Fruit fly (Drosophila melanogaster) whole organism, embryonic: ENCODE measurements around the gene CG42728.

Experiments used
- Blimp-1 ChIP-seq: fragments of 200-800 bp; sonication (Bioruptor generic); optimal IDR thresholded peaks from 3 replicates; lab custom pipeline; 2018; ENCODE audit warnings: missing biosample characterization, missing genetic modification characterization, mild to moderate bottlenecking, moderate library complexity, missing genetic modification reagents
- CG10462 ChIP-seq: fragments of 200-800 bp; sonication (Bioruptor generic); optimal IDR thresholded peaks from 2 replicates; lab custom pipeline; 2016; ENCODE audit warnings: missing biosample characterization, missing genetic modification characterization
- CG12155 ChIP-seq: fragments of 200-800 bp; sonication (Bioruptor generic); optimal IDR thresholded peaks from 3 replicates; lab custom pipeline; 2016; ENCODE audit warnings: missing biosample characterization, missing genetic modification characterization
- CG12299 ChIP-seq: fragments of 200-800 bp; sonication (Bioruptor generic); optimal IDR thresholded peaks from 2 replicates; lab custom pipeline; 2018; ENCODE audit warnings: missing biosample characterization, mild to moderate bottlenecking, missing genetic modification characterization
- CG13624 ChIP-seq: fragments of 200-800 bp; sonication (Bioruptor generic); optimal IDR thresholded peaks from 2 replicates; lab custom pipeline; 2016; ENCODE audit warnings: missing biosample characterization, missing genetic modification characterization
- CG2116 ChIP-seq: fragments of 200-800 bp; sonication (Bioruptor generic); optimal IDR thresholded peaks from 3 replicates; lab custom pipeline; 2018; ENCODE audit warnings: missing biosample characterization, mild to moderate bottlenecking, missing genetic modification characterization
- CG2202 ChIP-seq: fragments of 200-800 bp; sonication (Bioruptor generic); optimal IDR thresholded peaks from 2 replicates; lab custom pipeline; 2018; ENCODE audit warnings: missing biosample characterization, mild to moderate bottlenecking, missing genetic modification characterization
- CG32532 ChIP-seq: fragments of 200-800 bp; sonication (Bioruptor generic); IDR thresholded peaks from 2 replicates; pipeline ENCODE4 v1.3.6; 2022; ENCODE audit warnings: missing biosample characterization, missing genetic modification characterization
- CG4424 ChIP-seq: fragments of 200-800 bp; sonication (Bioruptor generic); optimal IDR thresholded peaks from 3 replicates; lab custom pipeline; 2016; ENCODE audit warnings: missing biosample characterization, missing genetic modification characterization
- CG6175 ChIP-seq: fragments of 200-800 bp; sonication (Bioruptor generic); IDR thresholded peaks from 3 replicates; pipeline ENCODE4 v1.3.6; 2022; ENCODE audit warnings: missing biosample characterization, missing genetic modification characterization
- CG6254 ChIP-seq: fragments of 200-800 bp; sonication (Bioruptor generic); optimal IDR thresholded peaks from 3 replicates; lab custom pipeline; 2017; ENCODE audit warnings: mild to moderate bottlenecking, missing biosample characterization, missing genetic modification reagents, missing genetic modification characterization
- CG6272 ChIP-seq: fragments of 200-800 bp; sonication (Bioruptor generic); IDR thresholded peaks from 2 replicates; pipeline ENCODE4 v1.3.6; 2022; ENCODE audit warnings: missing biosample characterization, missing genetic modification characterization
- CG6813 ChIP-seq: fragments of 200-800 bp; sonication (Bioruptor generic); optimal IDR thresholded peaks from 2 replicates; lab custom pipeline; 2017; ENCODE audit warnings: missing biosample characterization, missing genetic modification characterization, mild to moderate bottlenecking, moderate library complexity, missing genetic modification reagents
- CG7357 ChIP-seq: fragments of 200-800 bp; sonication (Bioruptor generic); IDR thresholded peaks from 3 replicates; pipeline ENCODE4 v1.3.6; 2022; ENCODE audit warnings: missing biosample characterization, missing genetic modification characterization
- CG7786 ChIP-seq: fragments of 200-800 bp; sonication (Bioruptor generic); optimal IDR thresholded peaks from 2 replicates; lab custom pipeline; 2016; ENCODE audit warnings: missing biosample characterization, missing genetic modification characterization
- CG8359 ChIP-seq: fragments of 200-800 bp; sonication (Bioruptor generic); optimal IDR thresholded peaks from 2 replicates; lab custom pipeline; 2017; ENCODE audit warnings: missing biosample characterization, mild to moderate bottlenecking, missing genetic modification characterization, borderline replicate concordance
- CG8765 ChIP-seq: fragments of 200-800 bp; sonication (Bioruptor generic); IDR thresholded peaks from 2 replicates; pipeline ENCODE4 v1.3.6; 2022; ENCODE audit warnings: missing biosample characterization, missing genetic modification characterization
- Dfd ChIP-seq, 2 experiments: fragments of >200 bp; optimal IDR thresholded peaks; 2 replicates each; lab custom pipeline; 2017; ENCODE audit warnings: missing biosample characterization in 2 of 2, missing genetic modification characterization in 2 of 2
- Dll ChIP-seq: fragments of 200-800 bp; sonication (Bioruptor generic); IDR thresholded peaks from 4 replicates; pipeline ENCODE4 v1.3.6; 2022; ENCODE audit warnings: missing biosample characterization, missing genetic modification characterization; ENCODE audit not compliant: partially characterized antibody
- Doc3 ChIP-seq: fragments of 200-800 bp; sonication (Bioruptor generic); IDR thresholded peaks from 3 replicates; pipeline ENCODE4 v1.3.6; 2022; ENCODE audit warnings: missing biosample characterization, missing genetic modification characterization; ENCODE audit not compliant: partially characterized antibody
- E2f1 ChIP-seq: fragments of 200-800 bp; sonication (Bioruptor generic); IDR thresholded peaks from 2 replicates; pipeline ENCODE4 v1.3.6; 2022; ENCODE audit warnings: missing biosample characterization, missing genetic modification characterization
- Elba2 ChIP-seq: fragments of 200-800 bp; sonication (Bioruptor generic); optimal IDR thresholded peaks from 3 replicates; lab custom pipeline; 2016; ENCODE audit warnings: missing biosample characterization, missing genetic modification characterization
- Meics ChIP-seq: fragments of 200-800 bp; sonication (Bioruptor generic); optimal IDR thresholded peaks from 2 replicates; lab custom pipeline; 2017; ENCODE audit warnings: missing biosample characterization, mild to moderate bottlenecking, missing genetic modification characterization
- Mrtf ChIP-seq: fragments of 200-800 bp; sonication (Bioruptor generic); IDR thresholded peaks from 3 replicates; pipeline ENCODE4 v1.3.6; 2022; ENCODE audit warnings: missing biosample characterization, missing genetic modification characterization
- NC2β ChIP-seq: fragments of 200-800 bp; sonication (Bioruptor generic); optimal IDR thresholded peaks from 2 replicates; lab custom pipeline; 2016; ENCODE audit warnings: missing biosample characterization, missing genetic modification characterization
- Rfx ChIP-seq: fragments of 200-800 bp; sonication (Bioruptor generic); IDR thresholded peaks from 2 replicates; pipeline ENCODE4 v1.3.6; 2022; ENCODE audit warnings: missing biosample characterization, missing genetic modification characterization
- Sox100B ChIP-seq: fragments of 200-800 bp; sonication (Bioruptor generic); optimal IDR thresholded peaks from 3 replicates; lab custom pipeline; 2018; ENCODE audit warnings: missing biosample characterization, mild to moderate bottlenecking, missing genetic modification characterization
- Sry-β ChIP-seq: fragments of 200-800 bp; sonication (Bioruptor generic); optimal IDR thresholded peaks from 2 replicates; lab custom pipeline; 2018; ENCODE audit warnings: missing biosample characterization, mild to moderate bottlenecking, missing genetic modification characterization, moderate library complexity
- aop ChIP-seq: fragments of 200-800 bp; sonication (Bioruptor generic); IDR thresholded peaks from 2 replicates; pipeline ENCODE4 v1.3.6; 2022; ENCODE audit warnings: missing biosample characterization, missing genetic modification characterization
- ash1 ChIP-seq: fragments of 200-800 bp; sonication (Bioruptor generic); optimal IDR thresholded peaks from 2 replicates; lab custom pipeline; 2018; ENCODE audit warnings: missing biosample characterization, mild to moderate bottlenecking, missing genetic modification characterization
- bbx ChIP-seq: fragments of 200-800 bp; sonication (Bioruptor generic); IDR thresholded peaks from 2 replicates; pipeline ENCODE4 v1.3.6; 2022; ENCODE audit warnings: missing biosample characterization, missing genetic modification characterization; ENCODE audit not compliant: partially characterized antibody
- br ChIP-seq: fragments of >200 bp; optimal IDR thresholded peaks from 2 replicates; lab custom pipeline; 2017
- bsh ChIP-seq, 2 experiments: fragments of 200-800 bp; sonication (Bioruptor generic); optimal IDR thresholded peaks; 2 replicates each; lab custom pipeline; 2017 to 2018; ENCODE audit warnings: mild to moderate bottlenecking in 2 of 2, missing biosample characterization in 2 of 2, missing genetic modification characterization in 2 of 2, moderate library complexity in 1 of 2
- cad ChIP-seq: fragments of >200 bp; optimal IDR thresholded peaks from 2 replicates; lab custom pipeline; 2017; ENCODE audit warnings: missing biosample characterization, missing genetic modification characterization
- cato ChIP-seq: fragments of 200-800 bp; sonication (Bioruptor generic); optimal IDR thresholded peaks from 2 replicates; lab custom pipeline; 2016; ENCODE audit warnings: missing biosample characterization, missing genetic modification characterization, borderline replicate concordance
- chm ChIP-seq: fragments of 200-800 bp; sonication (Bioruptor generic); IDR thresholded peaks from 2 replicates; pipeline ENCODE4 v1.3.6; 2022; ENCODE audit warnings: missing biosample characterization, missing genetic modification characterization
- chn ChIP-seq: fragments of 200-800 bp; sonication (Bioruptor generic); optimal IDR thresholded peaks from 2 replicates; lab custom pipeline; 2016; ENCODE audit warnings: missing biosample characterization, missing genetic modification characterization
- esg ChIP-seq: fragments of 200-800 bp; sonication (Bioruptor generic); conservative IDR thresholded peaks from 2 replicates; pipeline ENCODE4 v1.3.6; 2022; ENCODE audit warnings: missing biosample characterization, missing genetic modification characterization
- gce ChIP-seq: fragments of 200-800 bp; sonication (Bioruptor generic); IDR thresholded peaks from 3 replicates; pipeline ENCODE4 v1.3.6; 2022; ENCODE audit warnings: missing biosample characterization, missing genetic modification characterization
- gt ChIP-seq: fragments of 200-800 bp; sonication (Bioruptor generic); IDR thresholded peaks from 2 replicates; pipeline ENCODE4 v1.3.6; 2022; ENCODE audit warnings: missing biosample characterization, missing genetic modification characterization
- lab ChIP-seq: fragments of 200-800 bp; sonication (Bioruptor generic); optimal IDR thresholded peaks from 3 replicates; lab custom pipeline; 2017; ENCODE audit warnings: missing biosample characterization, missing genetic modification characterization, mild to moderate bottlenecking, moderate library complexity, missing genetic modification reagents
- lola ChIP-seq, 3 experiments: fragments of >200 bp in 2 of 3; fragments of 200-800 bp in 1 of 3; sonication (Bioruptor generic) in 1 of 3; optimal IDR thresholded peaks; 2 replicates each; lab custom pipeline; 2017 to 2019; ENCODE audit warnings: missing biosample characterization in 3 of 3, missing genetic modification characterization in 3 of 3, mild to moderate bottlenecking in 1 of 3, moderate library complexity in 1 of 3
- nmo ChIP-seq: fragments of 200-800 bp; sonication (Bioruptor generic); optimal IDR thresholded peaks from 2 replicates; lab custom pipeline; 2018; ENCODE audit warnings: missing biosample characterization, mild to moderate bottlenecking, missing genetic modification characterization, moderate library complexity
- psq ChIP-seq: fragments of 200-800 bp; sonication (Bioruptor generic); optimal IDR thresholded peaks from 2 replicates; lab custom pipeline; 2017; ENCODE audit warnings: missing biosample characterization, missing genetic modification characterization
- pzg ChIP-seq: fragments of 200-800 bp; sonication (Bioruptor generic); optimal IDR thresholded peaks from 3 replicates; lab custom pipeline; 2018; ENCODE audit warnings: missing biosample characterization, mild to moderate bottlenecking, missing genetic modification characterization, moderate library complexity
- ranshi ChIP-seq: fragments of 200-800 bp; sonication (Bioruptor generic); IDR thresholded peaks from 2 replicates; pipeline ENCODE4 v1.3.6; 2022; ENCODE audit warnings: missing biosample characterization, missing genetic modification characterization
- tin ChIP-seq: fragments of 200-800 bp; sonication (Bioruptor generic); optimal IDR thresholded peaks from 3 replicates; lab custom pipeline; 2016; ENCODE audit warnings: missing biosample characterization, missing genetic modification characterization
- tio ChIP-seq: fragments of 200-800 bp; sonication (Bioruptor generic); optimal IDR thresholded peaks from 2 replicates; lab custom pipeline; 2017; ENCODE audit warnings: missing biosample characterization, missing genetic modification characterization, inconsistent platforms
- tup ChIP-seq: fragments of 200-800 bp; sonication (Bioruptor generic); optimal IDR thresholded peaks from 2 replicates; lab custom pipeline; 2016; ENCODE audit warnings: missing biosample characterization, mild to moderate bottlenecking, missing genetic modification characterization, moderate library complexity
- usp ChIP-seq: fragments of >200 bp; optimal IDR thresholded peaks from 2 replicates; lab custom pipeline; 2017; ENCODE audit warnings: missing biosample characterization, missing genetic modification characterization

Gene CG42728

dm6 chr3L:15532368-15533030 is 4.5 kb upstream of the CG42728 start (continued):
- TF ChIP-seq cato (GFP tag; lab: Kevin White, UChicago): no peak
- no peak for TF ChIP-seq CG2116 (GFP tag; lab: Kevin White, UChicago)
- peak; percentile 4 for TF ChIP-seq CG12155 (GFP tag; lab: Kevin White, UChicago)
- TF ChIP-seq CG10462 (GFP tag; lab: Kevin White, UChicago): no peak
- TF ChIP-seq tup: no peak
- TF ChIP-seq CG32532 (GFP tag; lab: Robert Waterston, UW): peak; percentile 58
- TF ChIP-seq lab (GFP tag; lab: Kevin White, UChicago): peak; percentile 39
- TF ChIP-seq bsh (GFP tag; optimal IDR thresholded peaks at IDR 0.05; lab: Kevin White, UChicago): peak in 1 of 2 experiments; percentile 15
- TF ChIP-seq Meics (GFP tag; lab: Kevin White, UChicago): peak; percentile 49
- TF ChIP-seq CG4424 (GFP tag; lab: Kevin White, UChicago): peak; percentile 63
- peak; percentile 34 for TF ChIP-seq Blimp-1
- no peak for TF ChIP-seq usp
- TF ChIP-seq CG6813 (GFP tag; lab: Kevin White, UChicago): no peak
- peak; percentile 16 for TF ChIP-seq nmo (GFP tag; lab: Kevin White, UChicago)
- TF ChIP-seq ranshi: peak; percentile 68
- no peak for TF ChIP-seq pzg (GFP tag; lab: Kevin White, UChicago)
- TF ChIP-seq Mrtf: no peak
- no peak for TF ChIP-seq psq (GFP tag; lab: Kevin White, UChicago)
- no peak for TF ChIP-seq cad (GFP tag; lab: Kevin White, UChicago)
- TF ChIP-seq Elba2: no peak
- TF ChIP-seq tio (GFP tag; lab: Kevin White, UChicago): peak; percentile 46
- TF ChIP-seq bbx: no peak
- TF ChIP-seq Dll (GFP tag; lab: Robert Waterston, UW): no peak
- TF ChIP-seq CG6272 (GFP tag; lab: Robert Waterston, UW): no peak
- TF ChIP-seq esg: peak; percentile 55
- TF ChIP-seq chn (GFP tag; lab: Kevin White, UChicago): no peak
- peak; percentile 25 for TF ChIP-seq CG6254 (GFP tag; lab: Kevin White, UChicago)
- no peak for TF ChIP-seq gce (GFP tag; lab: Robert Waterston, UW)
- no peak for TF ChIP-seq tin
- peak; percentile 35; the same call in 1 of the 2 replicates for TF ChIP-seq CG8765 (GFP tag; lab: Robert Waterston, UW)
- no peak for TF ChIP-seq E2f1 (GFP tag; lab: Robert Waterston, UW)
- no peak for TF ChIP-seq Doc3 (GFP tag; lab: Robert Waterston, UW)
- no peak for TF ChIP-seq CG7357 (GFP tag; lab: Robert Waterston, UW)
- TF ChIP-seq br (lab: Kevin White, UChicago): no peak
- TF ChIP-seq CG2202 (tag; lab: Kevin White, UChicago): no peak
- no peak for TF ChIP-seq ash1 (GFP tag; lab: Kevin White, UChicago)
- TF ChIP-seq aop (GFP tag; lab: Robert Waterston, UW): no peak
- no peak for TF ChIP-seq CG13624 (GFP tag; lab: Kevin White, UChicago)
- TF ChIP-seq CG7786 (GFP tag; lab: Kevin White, UChicago): peak; percentile 15
- TF ChIP-seq CG12299 (tag; lab: Kevin White, UChicago): no peak
- TF ChIP-seq CG6175 (GFP tag; lab: Robert Waterston, UW): 0 out of 3 replicates have a peak, but pooled peaks have one; percentile 56
- TF ChIP-seq Rfx: peak; percentile 23; the same call in 1 of the 2 replicates
- peak in 1 of 3 experiments; percentile 42 for TF ChIP-seq lola (GFP tag; optimal IDR thresholded peaks at IDR 0.05; lab: Kevin White, UChicago)
- no peak for TF ChIP-seq gt (GFP tag; lab: Robert Waterston, UW)
- TF ChIP-seq CG8359 (GFP tag; lab: Kevin White, UChicago): no peak
- no peak for TF ChIP-seq NC2β (GFP tag; lab: Kevin White, UChicago)
- no peak for TF ChIP-seq Sry-β (GFP tag; lab: Kevin White, UChicago)
- TF ChIP-seq Sox100B (GFP tag; lab: Kevin White, UChicago): peak; percentile 78
- TF ChIP-seq Dfd (GFP tag; optimal IDR thresholded peaks at IDR 0.05; lab: Kevin White, UChicago): no peak
- TF ChIP-seq chm (GFP tag; lab: Robert Waterston, UW): peak; percentile 23; the same call in 1 of the 2 replicates
